Worm (Caenorhabditis elegans): ENCODE measurements around the gene ZK353.3.

- TF ChIP-seq nhr-237 (tag; optimal IDR thresholded peaks at IDR 0.05) (no peak), lin-13 (tag; optimal IDR thresholded peaks at IDR 0.05) (no peak), pha-4 (tag; optimal IDR thresholded peaks at IDR 0.05) (no peak), lsy-2 (tag; optimal IDR thresholded peaks at IDR 0.05) (no peak)
Observed at ce11 chrIII:8375000-8375399, 20.8 kb upstream of the ZK353.3 start, which contains the start of gene met-2.

All from whole organism, mixed stage, embryonic.